Worm (Caenorhabditis elegans): ENCODE data around the gene Y54E2A.7.

Gene Y54E2A.7

DNA sequence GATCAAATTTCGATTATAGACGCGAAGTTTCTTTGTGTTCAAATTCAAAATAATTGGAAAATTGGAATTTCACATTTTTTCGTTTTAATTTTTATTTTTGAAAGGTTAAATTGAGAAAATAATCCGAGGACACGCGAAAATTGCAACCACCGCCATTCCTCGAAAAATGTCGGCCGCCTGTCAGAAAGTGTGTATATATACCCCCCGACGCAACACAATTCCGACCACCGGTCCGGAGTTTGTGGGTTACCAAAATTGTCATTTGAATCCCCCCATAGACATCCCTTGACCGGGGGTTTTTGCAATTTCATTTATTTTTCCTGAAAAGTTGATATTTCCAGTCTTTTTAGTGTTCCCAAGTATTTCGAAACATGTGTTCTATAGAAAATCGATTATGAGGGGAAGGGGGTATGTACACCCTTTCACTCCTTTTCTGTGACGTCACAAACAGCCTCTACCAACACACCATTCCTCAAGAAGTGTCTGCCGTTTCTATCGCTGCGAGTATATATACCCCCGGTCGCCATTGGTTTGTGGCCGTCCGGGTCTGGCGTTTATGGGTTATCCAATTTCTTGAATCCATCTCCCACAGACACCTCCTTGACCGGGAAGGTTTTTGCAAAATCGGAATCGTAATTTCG is 31.6 kb upstream of the Y54E2A.7 start, which contains the start of gene W01D2.3 (continued):
- TF ChIP-seq nhr-237 (tag; optimal IDR thresholded peaks at IDR 0.05) (peak; percentile 2), fkh-10 (GFP tag; optimal IDR thresholded peaks at IDR 0.05) (no peak), eor-1 (tag; optimal IDR thresholded peaks at IDR 0.05) (peak in 1 of 2 experiments; percentile 10), nhr-12 (tag; optimal IDR thresholded peaks at IDR 0.05) (no peak), nhr-67 (tag; optimal IDR thresholded peaks at IDR 0.05) (no peak), fos-1 (tag; optimal IDR thresholded peaks at IDR 0.05) (no peak), jun-1 (tag; optimal IDR thresholded peaks at IDR 0.05) (peak; percentile 47), elt-2 (tag; optimal IDR thresholded peaks at IDR 0.05) (peak; percentile 43), ceh-82 (tag; optimal IDR thresholded peaks at IDR 0.05) (peak; percentile 46), skn-1 (tag; optimal IDR thresholded peaks at IDR 0.05) (peak; percentile 35), ztf-4 (tag; optimal IDR thresholded peaks at IDR 0.05) (peak; percentile 81), R02D3.7 (tag; optimal IDR thresholded peaks at IDR 0.05) (no peak), nhr-28 (tag; optimal IDR thresholded peaks at IDR 0.05) (no peak), nhr-76 (tag; optimal IDR thresholded peaks at IDR 0.05) (no peak), egl-5 (tag; optimal IDR thresholded peaks at IDR 0.05) (peak; percentile 1), nhr-43 (tag; optimal IDR thresholded peaks at IDR 0.05; ENCODE audit: poor library complexity, severe bottlenecking) (peak; percentile 75), unc-39 (tag; optimal IDR thresholded peaks at IDR 0.05) (no peak), fkh-2 (tag; optimal IDR thresholded peaks at IDR 0.05) (no peak)

DNA sequence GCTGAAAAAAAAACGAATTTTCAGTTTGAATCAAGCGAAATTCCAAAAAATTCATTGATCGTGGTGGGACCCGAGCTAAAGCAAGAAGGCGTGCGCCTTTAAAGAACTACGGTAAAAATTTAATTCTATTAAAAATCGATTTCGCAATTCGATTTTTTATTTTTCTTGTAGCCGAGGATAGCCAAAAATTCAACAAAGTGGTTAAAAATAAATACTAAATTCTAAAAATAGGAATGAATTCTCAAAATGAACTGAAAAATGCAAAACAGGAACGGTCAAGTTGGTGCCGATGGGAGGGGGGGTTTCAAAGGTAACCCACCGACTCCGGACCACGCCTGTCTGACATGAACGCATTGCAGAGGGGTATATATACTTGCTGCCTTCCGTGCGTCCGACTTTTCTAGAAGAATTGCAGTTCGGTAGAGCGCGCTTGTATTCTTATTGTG is 28.3 kb upstream of the Y54E2A.7 start:
- TF ChIP-seq nhr-25 (tag; optimal IDR thresholded peaks at IDR 0.05) (no peak), ztf-11 (tag; optimal IDR thresholded peaks at IDR 0.05) (no peak), skn-1 (tag; optimal IDR thresholded peaks at IDR 0.05) (no peak), unc-62 (GFP tag; optimal IDR thresholded peaks at IDR 0.05) (no peak), nhr-67 (tag; optimal IDR thresholded peaks at IDR 0.05) (no peak), lsy-12 (tag; optimal IDR thresholded peaks at IDR 0.05) (peak; percentile 51), ceh-28 (tag; optimal IDR thresholded peaks at IDR 0.05) (no peak), mml-1 (tag; optimal IDR thresholded peaks at IDR 0.05) (no peak), egl-5 (tag; optimal IDR thresholded peaks at IDR 0.05) (no peak), sea-2 (GFP tag; optimal IDR thresholded peaks at IDR 0.05) (no peak), nhr-28 (tag; optimal IDR thresholded peaks at IDR 0.05) (no peak), lin-39 (tag; optimal IDR thresholded peaks at IDR 0.05) (peak; percentile 65), pqm-1 (tag; optimal IDR thresholded peaks at IDR 0.05) (no peak), eor-1 (tag; optimal IDR thresholded peaks at IDR 0.05) (no peak), nhr-43 (tag; optimal IDR thresholded peaks at IDR 0.05; ENCODE audit: poor library complexity, severe bottlenecking) (peak; percentile 41), jun-1 (tag; optimal IDR thresholded peaks at IDR 0.05) (no peak), unc-39 (tag; optimal IDR thresholded peaks at IDR 0.05) (no peak), ceh-9 (tag; optimal IDR thresholded peaks at IDR 0.05) (no peak), mdl-1 (tag; optimal IDR thresholded peaks at IDR 0.05) (no peak), pha-4 (tag; optimal IDR thresholded peaks at IDR 0.05) (no peak), nhr-237 (tag; optimal IDR thresholded peaks at IDR 0.05) (no peak), zag-1 (tag; optimal IDR thresholded peaks at IDR 0.05) (no peak), elt-2 (tag; optimal IDR thresholded peaks at IDR 0.05) (peak; percentile 6), ztf-4 (tag; optimal IDR thresholded peaks at IDR 0.05) (no peak), daf-12 (tag; optimal IDR thresholded peaks at IDR 0.05) (no peak), tbx-2 (tag; optimal IDR thresholded peaks at IDR 0.05) (peak; percentile 46), nhr-77 (tag; optimal IDR thresholded peaks at IDR 0.05) (no peak), snpc-4 (tag; optimal IDR thresholded peaks at IDR 0.05) (peak; percentile 98), nhr-11 (tag; optimal IDR thresholded peaks at IDR 0.05) (no peak), egl-27 (tag; optimal IDR thresholded peaks at IDR 0.05) (no peak), ceh-82 (tag; optimal IDR thresholded peaks at IDR 0.05) (no peak), aly-2 (tag; optimal IDR thresholded peaks at IDR 0.05) (no peak), fkh-2 (tag; optimal IDR thresholded peaks at IDR 0.05) (no peak), ZK546.5 (tag; optimal IDR thresholded peaks at IDR 0.05) (no peak), ama-1 (optimal IDR thresholded peaks at IDR 0.05) (peak; percentile 45), fkh-10 (GFP tag; optimal IDR thresholded peaks at IDR 0.05) (no peak), nfya-1 (tag; optimal IDR thresholded peaks at IDR 0.05; ENCODE audit: insufficient read depth) (peak; percentile 48), nhr-76 (tag; optimal IDR thresholded peaks at IDR 0.05) (no peak), nhr-12 (tag; optimal IDR thresholded peaks at IDR 0.05) (no peak), hmg-11 (tag; optimal IDR thresholded peaks at IDR 0.05) (peak; percentile 75), R02D3.7 (tag; optimal IDR thresholded peaks at IDR 0.05) (no peak), ceh-16 (tag; optimal IDR thresholded peaks at IDR 0.05) (no peak), nhr-23 (tag; optimal IDR thresholded peaks at IDR 0.05) (no peak), elt-3 (tag; optimal IDR thresholded peaks at IDR 0.05) (no peak), lin-15B (tag; optimal IDR thresholded peaks at IDR 0.05) (peak; percentile 37), fos-1 (tag; optimal IDR thresholded peaks at IDR 0.05) (no peak), elt-1 (tag; optimal IDR thresholded peaks at IDR 0.05) (no peak)
